Worm (Caenorhabditis elegans) whole organism, L4/young adult: Measurements from ENCODE around the gene clec-184.

Source experiments
- W03F9.2 ChIP-seq: fragments of 150-350 bp; optimal IDR thresholded peaks from 2 replicates; lab custom pipeline; 2014; ENCODE audit warnings: missing biosample characterization, missing genetic modification characterization
- dao-5 ChIP-seq: sonication (generic microtip); optimal IDR thresholded peaks from 2 replicates; lab custom pipeline; 2016; ENCODE audit warnings: missing genotype, missing genetic modification characterization, moderate library complexity, missing compliant biosample characterization
- him-1 ChIP-seq: sonication (generic microtip); optimal IDR thresholded peaks from 2 replicates; lab custom pipeline; 2016; ENCODE audit warnings: missing genotype, missing genetic modification reagents, missing genetic modification characterization, missing compliant biosample characterization

- no peak for TF ChIP-seq dao-5 (tag; lab: Kevin White, UChicago)
- no peak for TF ChIP-seq him-1 (tag; lab: Kevin White, UChicago)
- no peak for TF ChIP-seq W03F9.2
Observed at ce11 chrIV:12420455-12420854, 12.0 kb upstream of the clec-184 start, which contains the start of gene ugt-65.
